Fruit fly (Drosophila melanogaster): ENCODE measurements around the gene CG3587.

Gene CG3587

DNA sequence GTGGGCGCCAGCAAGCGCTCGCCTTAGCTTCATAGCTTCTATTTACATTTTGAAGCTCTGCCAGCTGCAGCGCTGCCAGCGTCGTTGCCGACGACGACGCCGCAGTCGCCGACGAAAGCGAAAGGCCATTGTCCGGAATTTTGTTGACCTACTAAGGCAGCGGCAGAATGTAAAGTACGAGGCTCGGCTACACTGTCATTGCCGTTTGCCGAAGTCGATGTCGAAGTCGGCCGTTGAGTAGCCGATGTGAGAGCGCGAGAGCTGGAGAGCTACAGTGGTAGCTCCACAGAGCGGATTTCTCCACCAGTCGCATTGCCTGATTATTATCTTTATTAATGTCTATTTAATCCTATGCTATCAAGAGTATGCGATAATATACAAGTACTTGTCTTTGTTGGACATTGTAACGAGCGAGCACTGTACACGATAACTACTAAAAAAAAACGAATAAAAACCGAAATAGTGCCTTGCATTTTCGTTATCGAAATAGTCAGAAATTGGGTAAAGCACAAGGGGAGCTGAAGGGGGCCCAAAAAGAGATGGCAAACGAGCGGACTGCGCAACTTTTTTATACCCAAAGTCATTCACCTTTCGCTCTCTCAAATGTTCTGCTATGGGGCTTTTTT lies 23.6 kb downstream of the CG3587 start (continued):
- TF ChIP-seq CG8119 (GFP tag; IDR thresholded peaks at IDR 0.05) (peak; percentile 93), CG11294 (GFP tag; IDR thresholded peaks at IDR 0.05) (peak; percentile 96), fd85E (GFP tag; optimal IDR thresholded peaks at IDR 0.05) (peak; percentile 38), CG6854 (GFP tag; optimal IDR thresholded peaks at IDR 0.05) (peak; percentile 1), CG11902 (GFP tag; optimal IDR thresholded peaks at IDR 0.05) (peak; percentile 88), vri (GFP tag; optimal IDR thresholded peaks at IDR 0.05) (peak; percentile 69), fd59A (GFP tag; optimal IDR thresholded peaks at IDR 0.05) (peak; percentile 30), ss (GFP tag; optimal IDR thresholded peaks at IDR 0.05) (peak; percentile 4 to 44), CG31627 (GFP tag; optimal IDR thresholded peaks at IDR 0.05) (peak; percentile 70), Eip78C (GFP tag) (peak; percentile 96), fkh (GFP tag; optimal IDR thresholded peaks at IDR 0.05) (peak; percentile 74), CG3032 (tag; optimal IDR thresholded peaks at IDR 0.05) (peak; percentile 44), Blimp-1 (GFP tag; optimal IDR thresholded peaks at IDR 0.05) (peak; percentile 72), spab (GFP tag; optimal IDR thresholded peaks at IDR 0.05) (peak; percentile 38), Sox14 (GFP tag; optimal IDR thresholded peaks at IDR 0.05) (peak; percentile 80), CG34406 (GFP tag; optimal IDR thresholded peaks at IDR 0.05) (peak; percentile 81), CG8632 (GFP tag; optimal IDR thresholded peaks at IDR 0.05) (peak; percentile 82), svp (GFP tag) (peak; percentile 91), lz (GFP tag; optimal IDR thresholded peaks at IDR 0.05) (peak; percentile 82), CG6163 (GFP tag; IDR thresholded peaks at IDR 0.05) (peak; percentile 95)

DNA sequence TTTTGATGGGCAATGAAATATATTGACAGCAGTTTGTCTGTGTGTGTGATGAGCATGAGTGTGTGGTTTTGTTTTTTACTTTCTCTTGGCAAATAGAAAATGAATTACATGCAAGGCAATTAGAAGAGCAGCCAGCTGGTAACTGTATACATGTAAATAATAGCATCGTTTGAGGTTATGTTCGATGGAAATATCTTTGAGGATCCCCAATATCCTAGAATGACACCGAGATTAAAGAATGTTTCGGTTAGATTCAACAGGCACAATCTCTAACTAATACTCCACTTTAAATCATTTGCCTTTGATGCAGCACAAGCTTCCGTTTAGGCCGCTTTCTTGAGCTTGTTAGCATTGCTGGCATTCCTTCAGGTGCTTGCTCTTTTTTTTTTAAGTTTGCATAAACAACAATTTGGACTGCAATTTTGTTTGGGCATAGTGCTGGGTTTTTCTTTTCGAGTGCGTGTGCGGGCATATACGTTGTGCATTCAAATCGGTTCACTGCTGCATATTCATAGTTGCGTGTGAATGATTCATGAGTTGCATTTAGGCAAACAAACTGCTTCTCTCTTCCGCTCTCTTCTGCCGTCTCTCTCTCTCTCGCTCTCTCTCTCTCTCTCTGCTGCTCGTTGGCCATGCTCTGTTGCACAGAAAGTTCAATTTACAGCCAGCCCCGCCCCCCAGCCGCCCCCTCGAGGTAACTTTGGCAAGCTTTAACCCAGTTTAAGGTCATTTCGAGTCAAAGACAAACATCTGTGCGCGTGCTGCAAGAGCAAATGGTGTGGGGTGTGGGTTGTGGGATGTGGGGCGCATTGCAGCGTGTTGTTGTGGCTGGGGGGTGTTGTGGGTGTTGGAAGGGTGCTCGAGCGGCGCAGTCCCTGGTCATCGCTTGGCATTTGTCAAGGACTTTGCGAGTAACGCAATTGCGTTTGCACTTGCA lies 24.6 kb downstream of the CG3587 start:
- TF ChIP-seq acj6 (GFP tag; optimal IDR thresholded peaks at IDR 0.05) = no peak
- TF ChIP-seq ss (GFP tag; optimal IDR thresholded peaks at IDR 0.05) = peak in 1 of 2 experiments; percentile 1
- no peak for TF ChIP-seq CG3919 (GFP tag; optimal IDR thresholded peaks at IDR 0.05)
- TF ChIP-seq CG8319 (GFP tag; optimal IDR thresholded peaks at IDR 0.05) = no peak
- TF ChIP-seq CG15336 (GFP tag; IDR thresholded peaks at IDR 0.05) = peak; percentile 31; the same call in 1 of the 2 replicates

DNA sequence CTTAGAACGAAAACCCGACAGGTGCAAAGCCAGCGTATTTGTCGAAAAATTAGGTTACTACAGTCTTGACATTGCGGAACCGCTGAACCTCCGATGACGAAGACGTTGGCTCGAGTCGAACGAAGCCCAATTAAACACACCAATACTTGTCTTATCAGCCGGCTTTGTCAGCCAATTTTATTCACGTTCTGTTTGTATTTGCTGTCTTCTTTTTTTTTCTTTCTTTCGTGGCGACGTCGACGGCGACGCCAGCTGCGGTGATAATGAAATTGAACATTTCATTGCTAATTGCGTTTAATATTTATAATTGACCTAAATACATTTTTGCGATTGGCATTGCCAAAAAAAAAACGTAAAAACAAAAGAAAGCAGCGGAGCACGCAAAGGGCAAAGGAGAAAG lies 25.4 kb downstream of the CG3587 start:
- peak; percentile 57 for TF ChIP-seq Eip93F (GFP tag; optimal IDR thresholded peaks at IDR 0.05)
- no peak for TF ChIP-seq CG6163 (GFP tag; IDR thresholded peaks at IDR 0.05)
- peak; percentile 79 for TF ChIP-seq svp (GFP tag)
- TF ChIP-seq vri (GFP tag; optimal IDR thresholded peaks at IDR 0.05) = peak; percentile 21

- TF ChIP-seq Sox102F (GFP tag; optimal IDR thresholded peaks at IDR 0.05) (no peak), CG8319 (GFP tag; optimal IDR thresholded peaks at IDR 0.05) (no peak), CG1621 (tag; optimal IDR thresholded peaks at IDR 0.05) (no peak), net (GFP tag; optimal IDR thresholded peaks at IDR 0.05) (peak; percentile 14), CG8119 (GFP tag; IDR thresholded peaks at IDR 0.05) (peak; percentile 72), CG4318 (GFP tag; optimal IDR thresholded peaks at IDR 0.05) (no peak), CG6854 (GFP tag; optimal IDR thresholded peaks at IDR 0.05) (no peak), ss (GFP tag; optimal IDR thresholded peaks at IDR 0.05) (peak in 1 of 2 experiments; percentile 29), spab (GFP tag; optimal IDR thresholded peaks at IDR 0.05) (no peak), Hr4 (GFP tag; optimal IDR thresholded peaks at IDR 0.05) (peak; percentile 25), eg (GFP tag; IDR thresholded peaks at IDR 0.05) (peak; percentile 87), CG7368 (GFP tag; optimal IDR thresholded peaks at IDR 0.05) (no peak), Ets96B (tag; optimal IDR thresholded peaks at IDR 0.05) (peak; percentile 11), fkh (GFP tag; optimal IDR thresholded peaks at IDR 0.05) (no peak), CG10631 (GFP tag; optimal IDR thresholded peaks at IDR 0.05) (no peak), CG11762 (GFP tag; optimal IDR thresholded peaks at IDR 0.05; ENCODE audit: insufficient read depth) (no peak), Blimp-1 (GFP tag; optimal IDR thresholded peaks at IDR 0.05) (peak; percentile 20), topi (GFP tag; optimal IDR thresholded peaks at IDR 0.05) (no peak), fd59A (GFP tag; optimal IDR thresholded peaks at IDR 0.05) (no peak), salr (GFP tag; optimal IDR thresholded peaks at IDR 0.05) (peak in 1 of 2 experiments; percentile 12), acj6 (GFP tag; optimal IDR thresholded peaks at IDR 0.05) (no peak), pdm3 (GFP tag; optimal IDR thresholded peaks at IDR 0.05) (no peak), Hr38 (GFP tag; optimal IDR thresholded peaks at IDR 0.05) (no peak), CG6276 (GFP tag; optimal IDR thresholded peaks at IDR 0.05) (peak; percentile 87)
These were observed 26.1 kb downstream of the CG3587 start for dm6 chrX:1965979-1966778.

Data from whole organism, prepupa.